Worm (Caenorhabditis elegans): ENCODE data around the gene acl-14.
A peak's percentile ranks its signal among the peaks of the same experiment; 100 is the strongest.

The acl-14 gene

DNA sequence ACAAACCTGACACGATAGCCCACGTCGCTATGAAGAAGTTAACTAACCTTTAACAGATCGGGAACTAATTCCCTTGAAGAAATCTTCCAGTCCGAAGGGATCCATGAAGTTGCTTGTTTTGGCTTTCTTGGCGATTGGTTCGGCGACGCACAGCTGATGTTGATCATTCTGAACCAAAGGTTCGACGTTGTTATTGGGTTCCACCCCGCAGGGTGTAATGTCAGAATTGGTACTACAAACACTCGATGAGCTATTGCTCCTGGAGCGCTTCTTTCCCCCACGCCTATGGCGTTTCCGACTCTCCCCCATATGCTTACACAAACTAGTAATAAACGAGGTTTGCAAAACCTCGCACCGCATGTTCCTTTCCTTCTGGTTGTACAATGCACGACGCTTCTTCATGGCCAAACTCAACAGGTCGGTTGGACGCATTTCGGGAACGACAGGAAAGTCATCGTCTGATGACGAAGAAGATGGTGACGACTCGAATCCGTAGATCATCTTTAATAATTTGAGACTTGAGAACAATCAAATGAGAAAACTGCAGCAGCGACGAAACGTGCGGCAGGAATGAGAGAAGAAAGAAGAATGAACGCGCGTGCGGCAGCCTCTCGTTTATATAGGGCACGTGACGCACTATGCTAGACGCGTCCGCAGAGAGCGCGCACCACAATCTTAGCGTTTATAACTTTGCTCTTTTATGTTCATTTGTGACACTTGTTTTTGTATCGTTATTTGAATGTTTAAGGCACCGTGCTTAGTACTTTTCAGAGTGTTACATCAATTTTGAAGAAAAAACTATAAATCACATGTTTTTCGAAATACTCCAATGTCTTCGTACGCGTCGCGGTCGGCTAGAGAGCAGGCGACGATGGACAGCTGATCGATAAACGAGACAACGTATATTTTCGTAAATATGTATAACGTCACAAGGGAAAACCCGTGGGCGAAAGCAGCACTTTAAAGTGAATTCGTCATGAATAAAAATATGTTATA, 10.5 kb upstream of the acl-14 start, which contains the start of gene tos-1 (continued):
- peak; percentile 97 for TF ChIP-seq Y53G8AR.9 (GFP tag; conservative IDR thresholded peaks at IDR 0.05)
- TF ChIP-seq D2030.7 (GFP tag; IDR thresholded peaks at IDR 0.05): peak; percentile 85
- peak; percentile 86 for TF ChIP-seq ztf-3 (GFP tag; optimal IDR thresholded peaks at IDR 0.05)
- TF ChIP-seq snpc-4 (GFP tag; optimal IDR thresholded peaks at IDR 0.05): peak; percentile 27
- TF ChIP-seq snpc-4 (tag; optimal IDR thresholded peaks at IDR 0.05): peak; percentile 70 to 87 (median 80)
- TF ChIP-seq F22D6.2 (tag; optimal IDR thresholded peaks at IDR 0.05): peak; percentile 87
- TF ChIP-seq B0336.3 (GFP tag; IDR thresholded peaks at IDR 0.05): peak; percentile 91
- TF ChIP-seq F49E8.2 (tag; optimal IDR thresholded peaks at IDR 0.05; ENCODE audit: insufficient read depth): peak; percentile 27
- peak in 2 of 3 experiments; percentile 80 to 85 for TF ChIP-seq lin-35 (GFP tag; optimal IDR thresholded peaks at IDR 0.05)
- peak; percentile 93 for TF ChIP-seq ztf-22 (GFP tag; optimal IDR thresholded peaks at IDR 0.05)
- peak; percentile 95 for TF ChIP-seq ceh-27 (GFP tag; optimal IDR thresholded peaks at IDR 0.05)
- no peak for TF ChIP-seq rpc-1 (optimal IDR thresholded peaks at IDR 0.05)
- TF ChIP-seq rpc-1 (tag; optimal IDR thresholded peaks at IDR 0.05): no peak
- no peak for TF ChIP-seq snpc-1.3 (tag; optimal IDR thresholded peaks at IDR 0.05; ENCODE audit: insufficient read depth)
- peak; percentile 85 for TF ChIP-seq zim-3 (tag; optimal IDR thresholded peaks at IDR 0.05)
- peak; percentile 91 for TF ChIP-seq B0035.1 (tag; optimal IDR thresholded peaks at IDR 0.05)
- peak; percentile 86 for TF ChIP-seq C17E4.6 (GFP tag; IDR thresholded peaks at IDR 0.05)
- TF ChIP-seq B0261.1 (tag; optimal IDR thresholded peaks at IDR 0.05): peak; percentile 43
- peak; percentile 98 for TF ChIP-seq somi-1 (GFP tag; optimal IDR thresholded peaks at IDR 0.05)
- peak; percentile 92 for TF ChIP-seq nhr-90 (tag; optimal IDR thresholded peaks at IDR 0.05)
- TF ChIP-seq pha-4 (tag; optimal IDR thresholded peaks at IDR 0.05): peak; percentile 83
- TF ChIP-seq madf-10 (tag; optimal IDR thresholded peaks at IDR 0.05): peak; percentile 96
- TF ChIP-seq unc-62 (GFP tag; optimal IDR thresholded peaks at IDR 0.05): peak; percentile 59
- peak; percentile 89 to 90 for TF ChIP-seq let-607 (tag; optimal IDR thresholded peaks at IDR 0.05)
- TF ChIP-seq ztf-25 (GFP tag; IDR thresholded peaks at IDR 0.05): 0 out of 2 replicates have a peak, but pooled peaks have one; percentile 52
- TF ChIP-seq chd-7 (tag; optimal IDR thresholded peaks at IDR 0.05): peak; percentile 98
- TF ChIP-seq F33H1.4 (GFP tag; IDR thresholded peaks at IDR 0.05): peak; percentile 62
- TF ChIP-seq K12H6.12 (tag; optimal IDR thresholded peaks at IDR 0.05): peak; percentile 99
- peak; percentile 21 for TF ChIP-seq unc-130 (GFP tag; optimal IDR thresholded peaks at IDR 0.05)
- peak; percentile 88 for TF ChIP-seq die-1 (tag; optimal IDR thresholded peaks at IDR 0.05)
- TF ChIP-seq Y95B8A.8 (GFP tag; IDR thresholded peaks at IDR 0.05): peak; percentile 96
- TF ChIP-seq ekl-4 (GFP tag; IDR thresholded peaks at IDR 0.05): peak; percentile 97
- no peak for TF ChIP-seq nfya-2 (GFP tag; IDR thresholded peaks at IDR 0.05)
- peak; percentile 97 for TF ChIP-seq K11D2.4 (GFP tag; IDR thresholded peaks at IDR 0.05)
- TF ChIP-seq F52B5.7 (tag; optimal IDR thresholded peaks at IDR 0.05): peak; percentile 81
- TF ChIP-seq aptf-3 (GFP tag; IDR thresholded peaks at IDR 0.05): no peak
- peak; percentile 53 for TF ChIP-seq ceh-79 (tag; optimal IDR thresholded peaks at IDR 0.05)
- peak; percentile 96 for TF ChIP-seq repo-1 (tag; optimal IDR thresholded peaks at IDR 0.05)
- TF ChIP-seq nhr-27 (tag; optimal IDR thresholded peaks at IDR 0.05): peak; percentile 82
- peak; percentile 29 for TF ChIP-seq ets-4 (GFP tag; optimal IDR thresholded peaks at IDR 0.05)
- no peak for TF ChIP-seq sptf-2 (GFP tag; optimal IDR thresholded peaks at IDR 0.05)
- TF ChIP-seq sea-2 (GFP tag; IDR thresholded peaks at IDR 0.05): peak; percentile 67; the same call in 1 of the 2 replicates
- no peak for TF ChIP-seq egl-44 (GFP tag; IDR thresholded peaks at IDR 0.05)
- peak; percentile 81 for TF ChIP-seq rcor-1 (GFP tag; IDR thresholded peaks at IDR 0.05)
